Worm (Caenorhabditis elegans) whole organism, L3 larva: ENCODE measurements around the gene M110.3.

ENCODE experiments used
- R02D3.7 ChIP-seq: fragments of 150-350 bp; optimal IDR thresholded peaks from 2 replicates; lab custom pipeline; 2014; ENCODE audit warnings: missing biosample characterization, missing genetic modification characterization
- ZK546.5 ChIP-seq: sonication (generic microtip); optimal IDR thresholded peaks from 2 replicates; lab custom pipeline; 2017; ENCODE audit warnings: missing biosample characterization, missing genetic modification characterization
- aly-2 ChIP-seq: fragments of 150-350 bp; optimal IDR thresholded peaks from 2 replicates; lab custom pipeline; 2014; ENCODE audit warnings: missing biosample characterization, missing genetic modification characterization
- ceh-16 ChIP-seq: sonication (generic microtip); optimal IDR thresholded peaks from 2 replicates; lab custom pipeline; 2017; ENCODE audit warnings: missing biosample characterization, missing genetic modification characterization
- ceh-28 ChIP-seq: fragments of 150-350 bp; optimal IDR thresholded peaks from 2 replicates; lab custom pipeline; 2014; ENCODE audit warnings: missing biosample characterization, missing genetic modification reagents, missing genetic modification characterization
- ceh-82 ChIP-seq: fragments of 150-350 bp; optimal IDR thresholded peaks from 2 replicates; lab custom pipeline; 2014; ENCODE audit warnings: missing biosample characterization, missing genetic modification characterization
- ceh-9 ChIP-seq: sonication (generic microtip); optimal IDR thresholded peaks from 2 replicates; lab custom pipeline; 2018; ENCODE audit warnings: missing biosample characterization, missing genetic modification characterization
- egl-5 ChIP-seq: fragments of 150-350 bp; optimal IDR thresholded peaks from 2 replicates; lab custom pipeline; 2017; ENCODE audit warnings: missing biosample characterization, missing genetic modification reagents, missing genetic modification characterization, inconsistent platforms
- elt-1 ChIP-seq: fragments of 150-350 bp; optimal IDR thresholded peaks from 2 replicates; lab custom pipeline; 2014; ENCODE audit warnings: missing biosample characterization, missing genetic modification characterization
- elt-2 ChIP-seq: sonication (generic microtip); optimal IDR thresholded peaks from 2 replicates; lab custom pipeline; 2016; ENCODE audit warnings: missing genetic modification reagents, mild to moderate bottlenecking, missing genetic modification characterization, missing compliant biosample characterization
- elt-3 ChIP-seq, 3 experiments: fragments of 150-350 bp in 1 of 3; sonication (generic microtip) in 2 of 3; optimal IDR thresholded peaks; 2 replicates in 2 of 3; 4 replicates in 1 of 3; lab custom pipeline; 2014 to 2017; ENCODE audit warnings: missing biosample characterization in 3 of 3, missing genetic modification characterization in 3 of 3
- eor-1 ChIP-seq, 2 experiments: fragments of 150-350 bp; optimal IDR thresholded peaks; 2 replicates each; lab custom pipeline; 2014 to 2018; ENCODE audit warnings: missing biosample characterization in 2 of 2, missing genetic modification characterization in 2 of 2
- fkh-10 ChIP-seq: sonication (generic microtip); optimal IDR thresholded peaks from 2 replicates; lab custom pipeline; 2017; ENCODE audit warnings: missing biosample characterization, missing genetic modification reagents, missing genetic modification characterization
- fkh-2 ChIP-seq: fragments of 150-350 bp; optimal IDR thresholded peaks from 2 replicates; lab custom pipeline; 2014; ENCODE audit warnings: missing biosample characterization, missing genetic modification reagents, missing genetic modification characterization
- fos-1 ChIP-seq: fragments of 150-350 bp; optimal IDR thresholded peaks from 2 replicates; lab custom pipeline; 2014; ENCODE audit warnings: missing biosample characterization, missing genetic modification characterization
- hmg-11 ChIP-seq: sonication (generic microtip); optimal IDR thresholded peaks from 2 replicates; lab custom pipeline; 2016; ENCODE audit warnings: missing genetic modification characterization, missing compliant biosample characterization
- jun-1 ChIP-seq: fragments of 150-350 bp; optimal IDR thresholded peaks from 2 replicates; lab custom pipeline; 2014; ENCODE audit warnings: missing biosample characterization, missing genetic modification reagents, missing genetic modification characterization
- lin-15B ChIP-seq: fragments of 150-350 bp; optimal IDR thresholded peaks from 2 replicates; lab custom pipeline; 2014; ENCODE audit warnings: missing biosample characterization, missing genetic modification characterization
- lin-39 ChIP-seq: fragments of 150-350 bp; optimal IDR thresholded peaks from 2 replicates; lab custom pipeline; 2018; ENCODE audit warnings: missing biosample characterization, missing genetic modification reagents, missing genetic modification characterization
- lsy-12 ChIP-seq: sonication (generic microtip); optimal IDR thresholded peaks from 2 replicates; lab custom pipeline; 2016; ENCODE audit warnings: mild to moderate bottlenecking, missing genetic modification characterization, missing compliant biosample characterization
- mdl-1 ChIP-seq: fragments of 150-350 bp; optimal IDR thresholded peaks from 2 replicates; lab custom pipeline; 2014; ENCODE audit warnings: missing biosample characterization, missing genetic modification characterization
- nfya-1 ChIP-seq: sonication (generic microtip); optimal IDR thresholded peaks from 2 replicates; lab custom pipeline; 2017; ENCODE audit warnings: missing genetic modification characterization, mild to moderate bottlenecking, missing compliant biosample characterization, antibody characterized with exemption, moderate library complexity; ENCODE audit not compliant: insufficient read depth
- nhr-11 ChIP-seq: fragments of 150-350 bp; optimal IDR thresholded peaks from 2 replicates; lab custom pipeline; 2014; ENCODE audit warnings: missing biosample characterization, missing genetic modification characterization
- nhr-12 ChIP-seq: fragments of 150-350 bp; optimal IDR thresholded peaks from 2 replicates; lab custom pipeline; 2014; ENCODE audit warnings: missing biosample characterization, missing genetic modification characterization
- nhr-23 ChIP-seq: fragments of 150-350 bp; optimal IDR thresholded peaks from 2 replicates; lab custom pipeline; 2014; ENCODE audit warnings: missing biosample characterization, missing genetic modification reagents, missing genetic modification characterization
- nhr-237 ChIP-seq: fragments of 150-350 bp; optimal IDR thresholded peaks from 2 replicates; lab custom pipeline; 2014; ENCODE audit warnings: missing biosample characterization, missing genetic modification characterization
- nhr-25 ChIP-seq: sonication (generic microtip); optimal IDR thresholded peaks from 2 replicates; lab custom pipeline; 2017; ENCODE audit warnings: missing biosample characterization, missing genetic modification characterization
- nhr-28 ChIP-seq: fragments of 150-350 bp; optimal IDR thresholded peaks from 2 replicates; lab custom pipeline; 2014; ENCODE audit warnings: missing biosample characterization, missing genetic modification characterization
- nhr-43 ChIP-seq: sonication (generic microtip); optimal IDR thresholded peaks from 2 replicates; lab custom pipeline; 2016; ENCODE audit warnings: mild to moderate bottlenecking, missing genetic modification characterization, missing compliant biosample characterization; ENCODE audit not compliant: poor library complexity, severe bottlenecking
- nhr-67 ChIP-seq: fragments of 150-350 bp; optimal IDR thresholded peaks from 2 replicates; lab custom pipeline; 2014; ENCODE audit warnings: missing biosample characterization, missing genetic modification characterization
- nhr-77 ChIP-seq: fragments of 150-350 bp; optimal IDR thresholded peaks from 2 replicates; lab custom pipeline; 2014; ENCODE audit warnings: missing biosample characterization, missing genetic modification characterization
- pha-4 ChIP-seq: fragments of 150-350 bp; optimal IDR thresholded peaks from 2 replicates; lab custom pipeline; 2014; ENCODE audit warnings: missing biosample characterization, missing genetic modification reagents, missing genetic modification characterization
- pqm-1 ChIP-seq: fragments of 150-350 bp; optimal IDR thresholded peaks from 2 replicates; lab custom pipeline; 2017; ENCODE audit warnings: missing biosample characterization, missing genetic modification characterization, inconsistent platforms
- sea-2 ChIP-seq: fragments of 150-350 bp; sonication (generic microtip); optimal IDR thresholded peaks from 4 replicates; lab custom pipeline; 2014; ENCODE audit warnings: missing biosample characterization, missing genetic modification reagents, missing genetic modification characterization
- skn-1 ChIP-seq: fragments of 150-350 bp; optimal IDR thresholded peaks from 2 replicates; lab custom pipeline; 2014; ENCODE audit warnings: missing biosample characterization, missing genetic modification characterization
- unc-39 ChIP-seq: sonication (generic microtip); optimal IDR thresholded peaks from 4 replicates; lab custom pipeline; 2017; ENCODE audit warnings: missing biosample characterization, missing genetic modification characterization
- unc-62 ChIP-seq: fragments of 150-350 bp; sonication (generic microtip); optimal IDR thresholded peaks from 4 replicates; lab custom pipeline; 2014; ENCODE audit warnings: missing biosample characterization, missing genetic modification reagents, missing genetic modification characterization
- ztf-11 ChIP-seq: fragments of 150-350 bp; optimal IDR thresholded peaks from 2 replicates; lab custom pipeline; 2014; ENCODE audit warnings: missing biosample characterization, missing genetic modification characterization

The M110.3 gene

DNA sequence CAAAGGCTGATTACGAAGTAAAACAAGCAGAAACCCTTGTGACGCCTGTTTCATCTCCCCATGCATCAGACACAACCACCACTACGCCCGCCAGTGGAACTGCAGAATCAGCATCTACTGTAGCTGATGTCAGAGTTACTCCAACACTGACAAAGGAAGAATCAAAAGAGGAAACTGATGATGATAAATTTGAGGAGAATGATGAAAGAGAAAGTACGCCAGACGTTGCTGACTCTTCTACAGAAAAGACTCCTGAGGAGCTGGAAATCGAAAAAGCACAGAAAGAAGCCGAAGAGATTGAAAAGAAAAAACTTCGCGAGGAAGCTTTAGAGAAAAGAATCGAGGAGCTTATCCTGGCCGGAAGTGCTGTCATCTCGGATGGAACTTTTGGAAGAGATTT, 1.9 kb upstream of the M110.3 start:
- TF ChIP-seq pqm-1 (tag; lab: Kevin White, UChicago) (no peak), nhr-25 (tag; lab: Kevin White, UChicago) (no peak), unc-62 (GFP tag; lab: Kevin White, UChicago) (no peak), ceh-28 (tag; lab: Kevin White, UChicago) (no peak), ZK546.5 (tag; lab: Kevin White, UChicago) (no peak), nfya-1 (tag; lab: Kevin White, UChicago) (no peak), hmg-11 (tag; lab: Kevin White, UChicago) (no peak), fos-1 (tag; lab: Kevin White, UChicago) (no peak), eor-1 (tag; optimal IDR thresholded peaks at IDR 0.05; lab: Kevin White, UChicago) (no peak), nhr-23 (no peak), nhr-11 (tag; lab: Kevin White, UChicago) (no peak), mdl-1 (tag; lab: Kevin White, UChicago) (no peak), elt-2 (tag; lab: Kevin White, UChicago) (no peak), lin-15B (no peak), sea-2 (GFP tag; lab: Kevin White, UChicago) (no peak), fkh-10 (GFP tag; lab: Kevin White, UChicago) (no peak), unc-39 (no peak)

DNA sequence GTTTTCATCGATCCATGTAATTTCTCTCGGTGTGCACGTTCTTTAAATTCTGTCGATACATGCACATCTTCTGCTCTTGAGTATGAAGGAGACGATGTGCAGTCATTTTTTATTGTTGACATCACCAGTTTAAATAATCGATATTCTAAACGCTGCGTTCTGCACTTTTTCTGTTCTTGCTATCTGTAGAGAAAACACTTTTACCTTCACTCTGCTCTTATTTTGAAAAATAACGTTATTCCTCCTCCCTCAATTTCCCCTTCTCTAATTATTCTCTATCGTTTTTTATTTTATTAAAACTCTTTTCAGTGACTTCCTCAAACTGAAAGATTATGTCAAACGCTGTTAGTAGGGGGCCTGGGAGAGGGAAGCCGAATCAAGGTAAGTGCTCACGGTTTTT, 506 bp upstream of the M110.3 start, which contains the start of gene ifg-1:
Gene ifg-1, plus strand, starts transcription at position 301 of the 400 bp plus-strand sequence.
- no peak for TF ChIP-seq fos-1 (tag; lab: Kevin White, UChicago)
- no peak for TF ChIP-seq ceh-28 (tag; lab: Kevin White, UChicago)
- TF ChIP-seq ceh-9 (tag; lab: Kevin White, UChicago): no peak
- no peak for TF ChIP-seq aly-2 (tag; lab: Kevin White, UChicago)
- TF ChIP-seq unc-62 (GFP tag; lab: Kevin White, UChicago): no peak

DNA sequence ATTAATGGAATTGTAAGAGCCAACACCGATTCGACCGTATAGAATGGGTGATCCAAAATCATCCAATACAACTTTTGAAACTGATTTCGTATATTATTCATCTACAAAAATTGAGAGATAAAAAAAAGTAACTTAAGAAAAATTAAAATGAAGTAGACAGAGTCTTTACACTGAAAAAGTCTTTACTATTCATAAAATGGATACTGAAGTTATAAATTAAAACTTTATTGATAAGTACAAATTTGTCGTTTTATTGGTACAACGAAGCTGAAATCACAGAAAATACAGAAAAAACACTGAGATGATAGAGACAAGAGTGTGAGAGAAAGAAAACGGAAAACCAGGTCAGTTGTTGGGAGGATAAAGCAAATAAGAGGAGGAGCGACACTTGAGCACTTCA, 2.0 kb downstream of the M110.3 start, which contains the start of gene M110.10:
Gene M110.10, minus strand, starts transcription at position 101 of the 400 bp plus-strand sequence.
- TF ChIP-seq fkh-2 (tag; lab: Kevin White, UChicago) (no peak), pha-4 (tag; lab: Kevin White, UChicago) (peak; percentile 7)

- TF ChIP-seq nhr-11 (tag; lab: Kevin White, UChicago) (no peak), nhr-12 (tag; lab: Kevin White, UChicago) (no peak), egl-5 (no peak), ceh-16 (no peak), ztf-11 (tag; lab: Kevin White, UChicago) (no peak), nhr-43 (no peak), lsy-12 (tag; lab: Kevin White, UChicago) (no peak), fkh-10 (GFP tag; lab: Kevin White, UChicago) (no peak), lin-39 (no peak), nhr-77 (no peak), elt-3 (tag; optimal IDR thresholded peaks at IDR 0.05; lab: Kevin White, UChicago) (no peak), elt-1 (no peak), skn-1 (tag; lab: Kevin White, UChicago) (no peak)
Observed at ce11 chrII:8212680-8213079, 3.7 kb downstream of the M110.3 start, which contains the start of gene twk-3. Gene twk-3 (minus strand): TSS chrII:8212780.

ce11 chrII:8209476-8209875, 6.9 kb downstream of the M110.3 start, which contains the start of gene M110.8:
Gene M110.8 (minus strand): TSS chrII:8209576.
- no peak for TF ChIP-seq jun-1 (tag; lab: Kevin White, UChicago)
- TF ChIP-seq nhr-28 (tag; lab: Kevin White, UChicago): no peak
- TF ChIP-seq mdl-1 (tag; lab: Kevin White, UChicago): no peak
- no peak for TF ChIP-seq lin-15B
- TF ChIP-seq ceh-9 (tag; lab: Kevin White, UChicago): no peak
- no peak for TF ChIP-seq nhr-23
- no peak for TF ChIP-seq R02D3.7 (tag; lab: Kevin White, UChicago)
- TF ChIP-seq ceh-28 (tag; lab: Kevin White, UChicago): no peak
- TF ChIP-seq egl-5: no peak
- TF ChIP-seq nhr-67: no peak
- TF ChIP-seq nhr-12 (tag; lab: Kevin White, UChicago): no peak
- TF ChIP-seq ZK546.5 (tag; lab: Kevin White, UChicago): no peak
- no peak for TF ChIP-seq nhr-11 (tag; lab: Kevin White, UChicago)
- no peak for TF ChIP-seq ceh-16
- no peak for TF ChIP-seq nhr-237 (tag; lab: Kevin White, UChicago)
- no peak for TF ChIP-seq nhr-77
- no peak for TF ChIP-seq unc-39
- TF ChIP-seq ceh-82 (tag; lab: Kevin White, UChicago): no peak
